ENCODE assay signal across 1 fruit fly cellular context in the genomic region with DNA sequence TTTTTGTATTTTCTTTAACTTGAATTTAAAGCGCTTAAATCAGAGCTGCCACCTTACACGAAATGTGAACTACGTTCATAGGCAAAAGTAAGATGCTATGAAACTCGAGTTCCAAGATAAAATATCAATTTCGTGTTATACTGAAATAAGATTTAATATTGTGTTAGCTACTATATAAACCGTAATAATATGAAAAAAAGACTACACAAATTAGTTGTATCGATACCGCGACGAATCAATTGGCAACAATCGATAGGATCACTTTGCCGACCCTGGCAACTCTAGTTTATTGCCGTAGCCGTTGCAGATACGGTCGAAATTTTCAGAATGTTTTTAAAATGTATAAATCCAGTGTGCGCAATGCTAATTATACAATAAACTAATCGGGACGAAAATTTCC.
TF ChIP-seq lines count a peak whose summit lies in the region.

A gene (plus strand): TSS at position 282 of the 400 bp plus-strand sequence.

TF ChIP-seq in whole organism, embryonic, 481 proteins besides CTCF, POLR2A, EP300 and RAD21 (continued from another document and continues in another):
- TF ChIP-seq hb (GFP tag; IDR thresholded peaks at IDR 0.05; lab: Robert Waterston, UW; ENCODE audit: partially characterized antibody) = peak; percentile 51; the same call in 2 of the 3 replicates
- no peak for TF ChIP-seq Fer1 (GFP tag; optimal IDR thresholded peaks at IDR 0.05; lab: Kevin White, UChicago)
- TF ChIP-seq mld (GFP tag; IDR thresholded peaks at IDR 0.05; lab: Robert Waterston, UW; ENCODE audit: partially characterized antibody) = peak; percentile 41; the same call in 1 of the 3 replicates
- no peak for TF ChIP-seq sr (GFP tag; IDR thresholded peaks at IDR 0.05; lab: Robert Waterston, UW)
- TF ChIP-seq CG1603 (tag; optimal IDR thresholded peaks at IDR 0.05; lab: Kevin White, UChicago) = peak; percentile 1
- TF ChIP-seq pzg (GFP tag; optimal IDR thresholded peaks at IDR 0.05; lab: Kevin White, UChicago) = peak; percentile 72
- no peak for TF ChIP-seq CG5245 (GFP tag; optimal IDR thresholded peaks at IDR 0.05; lab: Kevin White, UChicago)
- TF ChIP-seq kay (GFP tag; optimal IDR thresholded peaks at IDR 0.05; lab: Kevin White, UChicago) = peak; percentile 10
- no peak for TF ChIP-seq CG6683 (GFP tag; optimal IDR thresholded peaks at IDR 0.05; lab: Kevin White, UChicago)
- TF ChIP-seq vvl (GFP tag; IDR thresholded peaks at IDR 0.05; lab: Robert Waterston, UW) = 0 out of 2 replicates have a peak, but pooled peaks have one; percentile 37
- peak; percentile 78 for TF ChIP-seq vnd (GFP tag; IDR thresholded peaks at IDR 0.05; lab: Robert Waterston, UW; ENCODE audit: partially characterized antibody)
- no peak for TF ChIP-seq BtbVII (GFP tag; optimal IDR thresholded peaks at IDR 0.05; lab: Kevin White, UChicago)
- no peak for TF ChIP-seq D (optimal IDR thresholded peaks at IDR 0.05; lab: Kevin White, UChicago)
- no peak for TF ChIP-seq D (GFP tag; optimal IDR thresholded peaks at IDR 0.05; lab: Kevin White, UChicago)
- peak; percentile 53 for TF ChIP-seq HmgZ (tag; optimal IDR thresholded peaks at IDR 0.05; lab: Kevin White, UChicago)
- TF ChIP-seq Opbp (GFP tag; IDR thresholded peaks at IDR 0.05; lab: Robert Waterston, UW; ENCODE audit: partially characterized antibody) = peak; percentile 58; the same call in 2 of the 3 replicates
- no peak for TF ChIP-seq cad (GFP tag; optimal IDR thresholded peaks at IDR 0.05; lab: Kevin White, UChicago)
- TF ChIP-seq CG4820 (GFP tag; optimal IDR thresholded peaks at IDR 0.05; lab: Kevin White, UChicago) = no peak
- TF ChIP-seq CG30020 (tag; optimal IDR thresholded peaks at IDR 0.05; lab: Kevin White, UChicago) = peak; percentile 16
- TF ChIP-seq hkb (optimal IDR thresholded peaks at IDR 0.05; lab: Kevin White, UChicago) = no peak
- no peak for TF ChIP-seq hkb (GFP tag; IDR thresholded peaks at IDR 0.05; lab: Robert Waterston, UW)
- TF ChIP-seq CG7839 (tag; optimal IDR thresholded peaks at IDR 0.05; lab: Kevin White, UChicago) = peak; percentile 19
- TF ChIP-seq trh (GFP tag; optimal IDR thresholded peaks at IDR 0.05; lab: Kevin White, UChicago) = no peak
- TF ChIP-seq Chrac-16 (GFP tag; optimal IDR thresholded peaks at IDR 0.05; lab: Kevin White, UChicago) = peak; percentile 5
- TF ChIP-seq grn (GFP tag; optimal IDR thresholded peaks at IDR 0.05; lab: Kevin White, UChicago) = peak; percentile 3
- TF ChIP-seq nom (GFP tag; optimal IDR thresholded peaks at IDR 0.05; lab: Kevin White, UChicago) = no peak
- peak; percentile 41; the same call in 1 of the 2 replicates for TF ChIP-seq Atf6 (GFP tag; IDR thresholded peaks at IDR 0.05; lab: Robert Waterston, UW)
- TF ChIP-seq CG9609 (GFP tag; optimal IDR thresholded peaks at IDR 0.05; lab: Kevin White, UChicago) = peak; percentile 24
- no peak for TF ChIP-seq ttk (GFP tag; IDR thresholded peaks at IDR 0.05; lab: Robert Waterston, UW)
- no peak for TF ChIP-seq otp (GFP tag; IDR thresholded peaks at IDR 0.05; lab: Robert Waterston, UW)
- no peak for TF ChIP-seq Fer2 (tag; optimal IDR thresholded peaks at IDR 0.05; lab: Kevin White, UChicago)
- TF ChIP-seq Nf-YC (tag; optimal IDR thresholded peaks at IDR 0.05; lab: Kevin White, UChicago) = peak; percentile 58
- TF ChIP-seq CG2120 (GFP tag; optimal IDR thresholded peaks at IDR 0.05; lab: Kevin White, UChicago) = peak; percentile 41
- TF ChIP-seq sna (GFP tag; IDR thresholded peaks at IDR 0.05; lab: Robert Waterston, UW; ENCODE audit: partially characterized antibody) = peak; percentile 82
- TF ChIP-seq CG9932 (GFP tag; IDR thresholded peaks at IDR 0.05; lab: Robert Waterston, UW) = peak; percentile 56; the same call in 1 of the 2 replicates
- no peak for TF ChIP-seq CG11696 (GFP tag; IDR thresholded peaks at IDR 0.05; lab: Robert Waterston, UW)
- peak; percentile 51; the same call in 2 of the 3 replicates for TF ChIP-seq CG17361 (GFP tag; IDR thresholded peaks at IDR 0.05; lab: Robert Waterston, UW)
- TF ChIP-seq CG15601 (tag; optimal IDR thresholded peaks at IDR 0.05; lab: Kevin White, UChicago) = peak; percentile 39
- TF ChIP-seq unc-4 (GFP tag; IDR thresholded peaks at IDR 0.05; lab: Robert Waterston, UW; ENCODE audit: partially characterized antibody) = peak; percentile 78
- TF ChIP-seq CG33557 (GFP tag; optimal IDR thresholded peaks at IDR 0.05; lab: Kevin White, UChicago) = no peak
- no peak for TF ChIP-seq CG1832 (GFP tag; optimal IDR thresholded peaks at IDR 0.05; lab: Kevin White, UChicago)
- no peak for TF ChIP-seq oc (tag; optimal IDR thresholded peaks at IDR 0.05; lab: Kevin White, UChicago)
- peak; percentile 23 for TF ChIP-seq CG10267 (tag; optimal IDR thresholded peaks at IDR 0.05; lab: Kevin White, UChicago)
- no peak for TF ChIP-seq dmrt99B (tag; optimal IDR thresholded peaks at IDR 0.05; lab: Kevin White, UChicago)
- TF ChIP-seq Sin3A (optimal IDR thresholded peaks at IDR 0.05; lab: Kevin White, UChicago) = peak; percentile 42
- TF ChIP-seq Mad (GFP tag; optimal IDR thresholded peaks at IDR 0.05; lab: Kevin White, UChicago) = peak; percentile 13
- peak; percentile 45; the same call in 1 of the 2 replicates for TF ChIP-seq CG10366 (GFP tag; IDR thresholded peaks at IDR 0.05; lab: Robert Waterston, UW)
- TF ChIP-seq CG9797 (GFP tag; optimal IDR thresholded peaks at IDR 0.05; lab: Kevin White, UChicago) = peak; percentile 2
- TF ChIP-seq da (GFP tag; optimal IDR thresholded peaks at IDR 0.05; lab: Kevin White, UChicago) = no peak
- TF ChIP-seq CG30403 (GFP tag; optimal IDR thresholded peaks at IDR 0.05; lab: Kevin White, UChicago) = peak; percentile 62
- TF ChIP-seq sima (GFP tag; optimal IDR thresholded peaks at IDR 0.05; lab: Kevin White, UChicago) = no peak
- TF ChIP-seq CG17328 (GFP tag; IDR thresholded peaks at IDR 0.05; lab: Robert Waterston, UW) = no peak
- no peak for TF ChIP-seq disco-r (GFP tag; optimal IDR thresholded peaks at IDR 0.05; lab: Kevin White, UChicago)
- TF ChIP-seq CG2678 (tag; optimal IDR thresholded peaks at IDR 0.05; lab: Kevin White, UChicago) = peak; percentile 30
- TF ChIP-seq cg (GFP tag; optimal IDR thresholded peaks at IDR 0.05; lab: Kevin White, UChicago) = no peak
- TF ChIP-seq CG12155 (GFP tag; optimal IDR thresholded peaks at IDR 0.05; lab: Kevin White, UChicago) = peak; percentile 35
- TF ChIP-seq HLH54F (GFP tag; optimal IDR thresholded peaks at IDR 0.05; lab: Kevin White, UChicago) = peak; percentile 11
- peak; percentile 97 for TF ChIP-seq CG18011 (GFP tag; optimal IDR thresholded peaks at IDR 0.05; lab: Kevin White, UChicago)
- TF ChIP-seq Blimp-1 (GFP tag; optimal IDR thresholded peaks at IDR 0.05; lab: Kevin White, UChicago) = peak; percentile 7
- peak; percentile 46; the same call in 1 of the 3 replicates for TF ChIP-seq zen2 (GFP tag; IDR thresholded peaks at IDR 0.05; lab: Robert Waterston, UW; ENCODE audit: partially characterized antibody)
- peak; percentile 11 for TF ChIP-seq nerfin-1 (tag; optimal IDR thresholded peaks at IDR 0.05; lab: Kevin White, UChicago)
- TF ChIP-seq Ptx1 (GFP tag; IDR thresholded peaks at IDR 0.05; lab: Robert Waterston, UW) = 0 out of 2 replicates have a peak, but pooled peaks have one; percentile 38
- no peak for TF ChIP-seq pnt (GFP tag; optimal IDR thresholded peaks at IDR 0.05; lab: Kevin White, UChicago)
- peak; percentile 76 for TF ChIP-seq Bgb (GFP tag; IDR thresholded peaks at IDR 0.05; lab: Robert Waterston, UW; ENCODE audit: partially characterized antibody)
- TF ChIP-seq Lhr (GFP tag; optimal IDR thresholded peaks at IDR 0.05; lab: Kevin White, UChicago) = peak; percentile 45
- peak; percentile 14 for TF ChIP-seq bab2 (GFP tag; optimal IDR thresholded peaks at IDR 0.05; lab: Kevin White, UChicago)
- peak; percentile 45 for TF ChIP-seq CG9817 (tag; optimal IDR thresholded peaks at IDR 0.05; lab: Kevin White, UChicago)
- TF ChIP-seq Hsf (GFP tag; optimal IDR thresholded peaks at IDR 0.05; lab: Kevin White, UChicago) = peak; percentile 4
- peak; percentile 48 for TF ChIP-seq CG14710 (tag; optimal IDR thresholded peaks at IDR 0.05; lab: Kevin White, UChicago)
- no peak for TF ChIP-seq Hr78 (GFP tag; optimal IDR thresholded peaks at IDR 0.05; lab: Kevin White, UChicago)
- TF ChIP-seq bsh (GFP tag; optimal IDR thresholded peaks at IDR 0.05; lab: Kevin White, UChicago) = no peak
- peak; percentile 9 for TF ChIP-seq maf-S (GFP tag; optimal IDR thresholded peaks at IDR 0.05; lab: Kevin White, UChicago)
- no peak for TF ChIP-seq Oaz (GFP tag; IDR thresholded peaks at IDR 0.05; lab: Robert Waterston, UW)
- peak; percentile 98 for TF ChIP-seq E2f2 (GFP tag; IDR thresholded peaks at IDR 0.05; lab: Robert Waterston, UW)
- no peak for TF ChIP-seq psq (GFP tag; optimal IDR thresholded peaks at IDR 0.05; lab: Kevin White, UChicago)
- TF ChIP-seq sug (tag; optimal IDR thresholded peaks at IDR 0.05; lab: Kevin White, UChicago) = peak; percentile 63
- no peak for TF ChIP-seq Kr (GFP tag; optimal IDR thresholded peaks at IDR 0.05; lab: Kevin White, UChicago)
- peak; percentile 9; the same call in 1 of the 2 replicates for TF ChIP-seq ato (GFP tag; IDR thresholded peaks at IDR 0.05; lab: Robert Waterston, UW; ENCODE audit: partially characterized antibody)
- no peak for TF ChIP-seq slou (GFP tag; optimal IDR thresholded peaks at IDR 0.05; lab: Kevin White, UChicago)
- TF ChIP-seq Pdp1 (GFP tag; optimal IDR thresholded peaks at IDR 0.05; lab: Kevin White, UChicago) = peak in 1 of 2 experiments; percentile 24
- TF ChIP-seq Sry-δ (GFP tag; optimal IDR thresholded peaks at IDR 0.05; lab: Kevin White, UChicago) = peak; percentile 50
- peak; percentile 53; the same call in 2 of the 3 replicates for TF ChIP-seq HLH4C (GFP tag; IDR thresholded peaks at IDR 0.05; lab: Robert Waterston, UW; ENCODE audit: partially characterized antibody)
- TF ChIP-seq lilli (GFP tag; optimal IDR thresholded peaks at IDR 0.05; lab: Kevin White, UChicago) = peak; percentile 48
- TF ChIP-seq nau (GFP tag; optimal IDR thresholded peaks at IDR 0.05; lab: Kevin White, UChicago) = no peak
- TF ChIP-seq CG6791 (GFP tag; IDR thresholded peaks at IDR 0.05; lab: Robert Waterston, UW; ENCODE audit: partially characterized antibody) = peak; percentile 74; the same call in 2 of the 3 replicates
- no peak for TF ChIP-seq mirr (GFP tag; optimal IDR thresholded peaks at IDR 0.05; lab: Kevin White, UChicago)
- no peak for TF ChIP-seq eve (GFP tag; optimal IDR thresholded peaks at IDR 0.05; lab: Kevin White, UChicago)
- TF ChIP-seq CG10654 (GFP tag; optimal IDR thresholded peaks at IDR 0.05; lab: Kevin White, UChicago) = peak; percentile 22
- TF ChIP-seq CG8944 (GFP tag; optimal IDR thresholded peaks at IDR 0.05; lab: Kevin White, UChicago) = no peak
- TF ChIP-seq CG15514 (GFP tag; optimal IDR thresholded peaks at IDR 0.05; lab: Kevin White, UChicago) = peak; percentile 65
- TF ChIP-seq run (tag; optimal IDR thresholded peaks at IDR 0.05; lab: Kevin White, UChicago) = no peak
- peak; percentile 14 for TF ChIP-seq pum (GFP tag; optimal IDR thresholded peaks at IDR 0.05; lab: Kevin White, UChicago)
- TF ChIP-seq ase (GFP tag; IDR thresholded peaks at IDR 0.05; lab: Robert Waterston, UW) = no peak
- TF ChIP-seq org-1 (GFP tag; optimal IDR thresholded peaks at IDR 0.05; lab: Kevin White, UChicago) = no peak
- no peak for TF ChIP-seq CG10274 (GFP tag; optimal IDR thresholded peaks at IDR 0.05; lab: Kevin White, UChicago)
- TF ChIP-seq CG12299 (tag; optimal IDR thresholded peaks at IDR 0.05; lab: Kevin White, UChicago) = peak; percentile 57
- peak; percentile 81 for TF ChIP-seq row (GFP tag; IDR thresholded peaks at IDR 0.05; lab: Robert Waterston, UW)
- 0 out of 2 replicates have a peak, but pooled peaks have one; percentile 31 for TF ChIP-seq GATAe (GFP tag; conservative IDR thresholded peaks at IDR 0.05; lab: Robert Waterston, UW)
- TF ChIP-seq trem (tag; optimal IDR thresholded peaks at IDR 0.05; lab: Kevin White, UChicago) = peak; percentile 63
- TF ChIP-seq stwl (tag; optimal IDR thresholded peaks at IDR 0.05; lab: Kevin White, UChicago) = peak; percentile 84
- TF ChIP-seq Ets97D (GFP tag; optimal IDR thresholded peaks at IDR 0.05; lab: Kevin White, UChicago) = peak; percentile 54
- no peak for TF ChIP-seq Hmx (GFP tag; optimal IDR thresholded peaks at IDR 0.05; lab: Kevin White, UChicago)
- 0 out of 3 replicates have a peak, but pooled peaks have one; percentile 33 for TF ChIP-seq Dbx (GFP tag; IDR thresholded peaks at IDR 0.05; lab: Robert Waterston, UW)
- peak; percentile 57 for TF ChIP-seq Xbp1 (GFP tag; optimal IDR thresholded peaks at IDR 0.05; lab: Kevin White, UChicago)
- TF ChIP-seq ind (GFP tag; optimal IDR thresholded peaks at IDR 0.05; lab: Kevin White, UChicago) = no peak
- peak; percentile 58 for TF ChIP-seq CG17829 (tag; optimal IDR thresholded peaks at IDR 0.05; lab: Kevin White, UChicago)
- TF ChIP-seq CG18764 (GFP tag; optimal IDR thresholded peaks at IDR 0.05; lab: Kevin White, UChicago) = peak; percentile 10
- TF ChIP-seq corto (GFP tag; optimal IDR thresholded peaks at IDR 0.05; lab: Kevin White, UChicago) = no peak
- TF ChIP-seq pan (optimal IDR thresholded peaks at IDR 0.05; lab: Kevin White, UChicago) = no peak
- peak in 1 of 2 experiments; percentile 31 for TF ChIP-seq pan (GFP tag; optimal IDR thresholded peaks at IDR 0.05 in 1 of 2, IDR thresholded peaks at IDR 0.05 in 1 of 2)
- peak; percentile 3 for TF ChIP-seq sd (tag; optimal IDR thresholded peaks at IDR 0.05; lab: Kevin White, UChicago)
- peak; percentile 50 for TF ChIP-seq zfh2 (GFP tag; optimal IDR thresholded peaks at IDR 0.05; lab: Kevin White, UChicago)
- TF ChIP-seq inv (GFP tag; IDR thresholded peaks at IDR 0.05; lab: Robert Waterston, UW; ENCODE audit: partially characterized antibody) = peak; percentile 68
- no peak for TF ChIP-seq CG7745 (tag; optimal IDR thresholded peaks at IDR 0.05; lab: Kevin White, UChicago)
- TF ChIP-seq B-H2 (GFP tag; optimal IDR thresholded peaks at IDR 0.05; lab: Kevin White, UChicago) = peak; percentile 35
- TF ChIP-seq CG8478 (optimal IDR thresholded peaks at IDR 0.05; lab: Kevin White, UChicago) = no peak
- TF ChIP-seq bbx (GFP tag; IDR thresholded peaks at IDR 0.05; lab: Robert Waterston, UW; ENCODE audit: partially characterized antibody) = peak; percentile 77
- no peak for TF ChIP-seq prd (optimal IDR thresholded peaks at IDR 0.05; lab: Kevin White, UChicago)
- peak; percentile 68 for TF ChIP-seq prd (GFP tag; IDR thresholded peaks at IDR 0.05; lab: Robert Waterston, UW)
- peak; percentile 10 for TF ChIP-seq tap (tag; optimal IDR thresholded peaks at IDR 0.05; lab: Kevin White, UChicago)
- TF ChIP-seq lola (GFP tag; optimal IDR thresholded peaks at IDR 0.05; lab: Kevin White, UChicago) = no peak
- TF ChIP-seq Doc2 (GFP tag; IDR thresholded peaks at IDR 0.05; lab: Robert Waterston, UW) = no peak
- peak; percentile 70 for TF ChIP-seq Abd-B (GFP tag; optimal IDR thresholded peaks at IDR 0.05; lab: Kevin White, UChicago)
- TF ChIP-seq Med (GFP tag; lab: Kevin White, UChicago) = peak; percentile 83
